ENCODE assay signal across 3 fruit fly cellular contexts in genomic region chr3L:5565051-5565688, dm6.
A peak's percentile ranks its signal among the peaks of the same experiment; 100 is the strongest.
TF ChIP-seq lines count a peak whose summit lies in the region.

TSS of gene bc10 (plus strand) at chr3L:5565231.

- no peak for TF ChIP-seq CTCF in whole organism, embryonic (GFP tag; optimal IDR thresholded peaks at IDR 0.05; lab: Kevin White, UChicago)

TF ChIP-seq in whole organism, embryonic, 481 proteins besides CTCF, POLR2A, EP300 and RAD21 (continues in another document):
- TF ChIP-seq Deaf1 (tag; optimal IDR thresholded peaks at IDR 0.05; lab: Kevin White, UChicago) = no peak
- TF ChIP-seq sens (GFP tag; lab: Kevin White, UChicago) = peak; percentile 28
- TF ChIP-seq Fer1 (GFP tag; optimal IDR thresholded peaks at IDR 0.05; lab: Kevin White, UChicago) = peak; percentile 12
- TF ChIP-seq exex (tag; optimal IDR thresholded peaks at IDR 0.05; lab: Kevin White, UChicago) = peak; percentile 4
- peak; percentile 68; the same call in 1 of the 2 replicates for TF ChIP-seq tna (GFP tag; IDR thresholded peaks at IDR 0.05; lab: Robert Waterston, UW; ENCODE audit: partially characterized antibody)
- peak; percentile 89 for TF ChIP-seq unc-4 (GFP tag; IDR thresholded peaks at IDR 0.05; lab: Robert Waterston, UW; ENCODE audit: partially characterized antibody)
- TF ChIP-seq CG6791 (GFP tag; IDR thresholded peaks at IDR 0.05; lab: Robert Waterston, UW; ENCODE audit: partially characterized antibody) = peak; percentile 87
- peak; percentile 78; the same call in 2 of the 3 replicates for TF ChIP-seq HLH4C (GFP tag; IDR thresholded peaks at IDR 0.05; lab: Robert Waterston, UW; ENCODE audit: partially characterized antibody)
- TF ChIP-seq BEAF-32 (GFP tag; optimal IDR thresholded peaks at IDR 0.05; lab: Kevin White, UChicago) = peak; percentile 87
- peak; percentile 22 for TF ChIP-seq lbe (GFP tag; optimal IDR thresholded peaks at IDR 0.05; lab: Kevin White, UChicago)
- TF ChIP-seq CG43689 (GFP tag; IDR thresholded peaks at IDR 0.05; lab: Robert Waterston, UW) = no peak
- TF ChIP-seq CG3847 (GFP tag; IDR thresholded peaks at IDR 0.05; lab: Robert Waterston, UW) = 0 out of 2 replicates have a peak, but pooled peaks have one; percentile 26
- TF ChIP-seq Scr (GFP tag; IDR thresholded peaks at IDR 0.05; lab: Robert Waterston, UW; ENCODE audit: partially characterized antibody) = peak; percentile 86
- TF ChIP-seq CG10267 (tag; optimal IDR thresholded peaks at IDR 0.05; lab: Kevin White, UChicago) = peak; percentile 10
- peak; percentile 45 for TF ChIP-seq CG1603 (tag; optimal IDR thresholded peaks at IDR 0.05; lab: Kevin White, UChicago)
- peak; percentile 29 for TF ChIP-seq CG13894 (tag; optimal IDR thresholded peaks at IDR 0.05; lab: Kevin White, UChicago)
- no peak for TF ChIP-seq jumu (GFP tag; optimal IDR thresholded peaks at IDR 0.05; lab: Kevin White, UChicago)
- peak; percentile 85 for TF ChIP-seq pzg (GFP tag; optimal IDR thresholded peaks at IDR 0.05; lab: Kevin White, UChicago)
- TF ChIP-seq CG2129 (GFP tag; IDR thresholded peaks at IDR 0.05; lab: Robert Waterston, UW; ENCODE audit: partially characterized antibody) = peak; percentile 44; the same call in 1 of the 2 replicates
- peak; percentile 61 for TF ChIP-seq CG2116 (GFP tag; optimal IDR thresholded peaks at IDR 0.05; lab: Kevin White, UChicago)
- TF ChIP-seq danr (GFP tag; IDR thresholded peaks at IDR 0.05; lab: Robert Waterston, UW) = no peak
- peak; percentile 25 for TF ChIP-seq phol (tag; optimal IDR thresholded peaks at IDR 0.05; lab: Kevin White, UChicago)
- peak; percentile 97 for TF ChIP-seq E2f2 (GFP tag; IDR thresholded peaks at IDR 0.05; lab: Robert Waterston, UW)
- peak; percentile 82 for TF ChIP-seq CG9797 (GFP tag; optimal IDR thresholded peaks at IDR 0.05; lab: Kevin White, UChicago)
- no peak for TF ChIP-seq CG13775 (GFP tag; optimal IDR thresholded peaks at IDR 0.05; lab: Kevin White, UChicago)
- TF ChIP-seq fd102C (GFP tag; optimal IDR thresholded peaks at IDR 0.05; lab: Kevin White, UChicago) = no peak
- peak; percentile 78 for TF ChIP-seq hbn (GFP tag; IDR thresholded peaks at IDR 0.05; lab: Robert Waterston, UW; ENCODE audit: partially characterized antibody)
- no peak for TF ChIP-seq CG12104 (GFP tag; optimal IDR thresholded peaks at IDR 0.05; lab: Kevin White, UChicago)

TF ChIP-seq in whole organism, prepupa, 60 proteins besides CTCF, POLR2A, EP300 and RAD21:
- TF ChIP-seq fd85E (GFP tag; optimal IDR thresholded peaks at IDR 0.05; lab: Kevin White, UChicago) (no peak), CG32006 (GFP tag; optimal IDR thresholded peaks at IDR 0.05; lab: Kevin White, UChicago) (no peak), vri (GFP tag; optimal IDR thresholded peaks at IDR 0.05; lab: Kevin White, UChicago) (no peak), Sox14 (GFP tag; optimal IDR thresholded peaks at IDR 0.05; lab: Kevin White, UChicago) (peak; percentile 3), Blimp-1 (GFP tag; optimal IDR thresholded peaks at IDR 0.05; lab: Kevin White, UChicago) (no peak), fkh (GFP tag; optimal IDR thresholded peaks at IDR 0.05; lab: Kevin White, UChicago) (peak; percentile 37), Sox15 (GFP tag; optimal IDR thresholded peaks at IDR 0.05; lab: Kevin White, UChicago) (no peak), Smox (GFP tag; optimal IDR thresholded peaks at IDR 0.05; lab: Kevin White, UChicago) (no peak), CG10669 (GFP tag; optimal IDR thresholded peaks at IDR 0.05; lab: Kevin White, UChicago) (no peak), CG10631 (GFP tag; optimal IDR thresholded peaks at IDR 0.05; lab: Kevin White, UChicago) (no peak), CG1621 (tag; optimal IDR thresholded peaks at IDR 0.05; lab: Kevin White, UChicago) (no peak), Hr4 (GFP tag; optimal IDR thresholded peaks at IDR 0.05; lab: Kevin White, UChicago) (no peak), CG4318 (GFP tag; optimal IDR thresholded peaks at IDR 0.05; lab: Kevin White, UChicago) (no peak), OdsH (GFP tag; optimal IDR thresholded peaks at IDR 0.05; lab: Kevin White, UChicago) (no peak), CG6163 (GFP tag; IDR thresholded peaks at IDR 0.05; lab: Robert Waterston, UW) (no peak), topi (GFP tag; optimal IDR thresholded peaks at IDR 0.05; lab: Kevin White, UChicago) (no peak), CG6854 (GFP tag; optimal IDR thresholded peaks at IDR 0.05; lab: Kevin White, UChicago) (no peak), ss (GFP tag; optimal IDR thresholded peaks at IDR 0.05; lab: Kevin White, UChicago) (no peak), Eip78C (GFP tag; lab: Kevin White, UChicago) (peak; percentile 55), Ets21C (GFP tag; optimal IDR thresholded peaks at IDR 0.05; lab: Kevin White, UChicago) (no peak), cyc (GFP tag; optimal IDR thresholded peaks at IDR 0.05; lab: Kevin White, UChicago) (no peak), CG34406 (GFP tag; optimal IDR thresholded peaks at IDR 0.05; lab: Kevin White, UChicago) (no peak), svp (GFP tag; lab: Kevin White, UChicago) (peak; percentile 88), CG11762 (GFP tag; optimal IDR thresholded peaks at IDR 0.05; lab: Kevin White, UChicago; ENCODE audit: insufficient read depth) (no peak), CG16779 (tag; optimal IDR thresholded peaks at IDR 0.05; lab: Kevin White, UChicago) (no peak), lz (GFP tag; optimal IDR thresholded peaks at IDR 0.05; lab: Kevin White, UChicago) (no peak), Ets96B (tag; optimal IDR thresholded peaks at IDR 0.05; lab: Kevin White, UChicago) (no peak), acj6 (GFP tag; optimal IDR thresholded peaks at IDR 0.05; lab: Kevin White, UChicago) (no peak), Hr38 (GFP tag; optimal IDR thresholded peaks at IDR 0.05; lab: Kevin White, UChicago) (no peak)

TF ChIP-seq in whole organism, wandering third instar larva, 38 proteins besides CTCF, POLR2A, EP300 and RAD21:
- peak; percentile 98 for TF ChIP-seq rgr (GFP tag; optimal IDR thresholded peaks at IDR 0.05; lab: Kevin White, UChicago)
- no peak for TF ChIP-seq Rel (GFP tag; optimal IDR thresholded peaks at IDR 0.05; lab: Kevin White, UChicago)
- peak; percentile 10 for TF ChIP-seq Rel (tag; optimal IDR thresholded peaks at IDR 0.05; lab: Kevin White, UChicago)
- TF ChIP-seq Mio (GFP tag; optimal IDR thresholded peaks at IDR 0.05; lab: Kevin White, UChicago) = no peak
- TF ChIP-seq Hr83 (GFP tag; optimal IDR thresholded peaks at IDR 0.05; lab: Kevin White, UChicago; ENCODE audit: poor library complexity, severe bottlenecking) = peak; percentile 32
